Worm (Caenorhabditis elegans) whole organism, L4 larva: ENCODE data around the gene mam-7.

Experiments
- D1046.2 ChIP-seq: fragments of 200-800 bp; sonication (Bioruptor generic); IDR thresholded peaks from 2 replicates; pipeline ENCODE4 v1.3.6; 2022; ENCODE audit warnings: missing genetic modification characterization, missing compliant biosample characterization
- Y75B8A.6 ChIP-seq: fragments of 200-800 bp; sonication (Bioruptor generic); IDR thresholded peaks from 2 replicates; pipeline ENCODE4 v1.3.6; 2022; ENCODE audit warnings: missing genetic modification reagents, missing genetic modification characterization, missing compliant biosample characterization
- ama-1 ChIP-seq: fragments of 150-350 bp; optimal IDR thresholded peaks from 2 replicates; lab custom pipeline; 2014; ENCODE audit warnings: inconsistent platforms, mixed read lengths
- daf-12 ChIP-seq: fragments of 150-350 bp; optimal IDR thresholded peaks from 2 replicates; lab custom pipeline; 2014; ENCODE audit warnings: missing biosample characterization, missing genetic modification reagents, missing genetic modification characterization
- fkh-10 ChIP-seq: fragments of 150-350 bp; optimal IDR thresholded peaks from 2 replicates; lab custom pipeline; 2014; ENCODE audit warnings: missing biosample characterization, missing genetic modification reagents, missing genetic modification characterization
- nhr-10 ChIP-seq: fragments of 150-350 bp; optimal IDR thresholded peaks from 2 replicates; lab custom pipeline; 2014; ENCODE audit warnings: missing biosample characterization, missing genetic modification characterization
- nhr-28 ChIP-seq: fragments of 150-350 bp; optimal IDR thresholded peaks from 2 replicates; lab custom pipeline; 2014; ENCODE audit warnings: missing biosample characterization, missing genetic modification characterization
- nhr-76 ChIP-seq: fragments of 150-350 bp; optimal IDR thresholded peaks from 2 replicates; lab custom pipeline; 2014; ENCODE audit warnings: missing biosample characterization, missing genetic modification characterization
- zag-1 ChIP-seq: fragments of 150-350 bp; optimal IDR thresholded peaks from 2 replicates; lab custom pipeline; 2014; ENCODE audit warnings: missing biosample characterization, missing genetic modification characterization

DNA sequence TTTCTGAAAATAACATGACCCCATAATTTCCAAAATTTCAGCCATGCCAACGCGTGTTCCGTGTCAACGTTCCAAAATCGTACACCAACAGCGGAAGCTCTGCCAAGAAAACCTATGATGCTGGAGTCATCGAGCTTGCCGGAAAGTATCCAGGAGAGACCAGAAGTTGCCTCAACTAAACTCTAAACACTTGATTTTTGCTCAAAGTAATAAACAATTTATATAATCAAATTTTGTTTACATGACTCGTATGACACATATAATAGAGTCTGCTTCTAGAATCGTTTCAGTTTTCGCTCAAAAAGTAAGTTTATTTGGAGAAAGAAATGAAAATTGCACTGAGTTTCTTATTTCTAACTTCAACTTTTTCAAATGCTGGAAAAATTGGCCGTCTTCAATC, 35.8 kb downstream of the mam-7 start, which contains the start of gene ttr-1:
- TF ChIP-seq D1046.2 (GFP tag; lab: Robert Waterston, UW) (no peak), Y75B8A.6 (GFP tag; lab: Robert Waterston, UW) (no peak), zag-1 (no peak), ama-1 (lab: Kevin White, UChicago) (no peak), fkh-10 (no peak), nhr-10 (tag; lab: Kevin White, UChicago) (no peak), nhr-28 (tag; lab: Kevin White, UChicago) (no peak), nhr-76 (tag; lab: Kevin White, UChicago) (no peak), daf-12 (tag; lab: Kevin White, UChicago) (no peak)
